Fruit fly (Drosophila melanogaster) whole organism, adult: ENCODE data around the gene CG31792.

Experiments
- CG11617 ChIP-seq: fragments of 200-800 bp; sonication (Bioruptor generic); optimal IDR thresholded peaks from 2 replicates; lab custom pipeline; 2017; ENCODE audit warnings: mild to moderate bottlenecking, missing biosample characterization, missing genetic modification reagents, missing genetic modification characterization
- CG12768 ChIP-seq: fragments of 200-800 bp; sonication (Bioruptor generic); optimal IDR thresholded peaks from 2 replicates; lab custom pipeline; 2017; ENCODE audit warnings: missing biosample characterization, missing genetic modification characterization, mild to moderate bottlenecking, moderate library complexity, missing genetic modification reagents
- CG33017 ChIP-seq: fragments of 200-800 bp; sonication (Bioruptor generic); optimal IDR thresholded peaks from 2 replicates; lab custom pipeline; 2018; ENCODE audit warnings: missing biosample characterization, mild to moderate bottlenecking, missing genetic modification characterization, moderate library complexity
- CG7101 ChIP-seq: fragments of 200-800 bp; sonication (Bioruptor generic); optimal IDR thresholded peaks from 2 replicates; lab custom pipeline; 2018; ENCODE audit warnings: missing biosample characterization, mild to moderate bottlenecking, missing genetic modification characterization, moderate library complexity
- Clk ChIP-seq: fragments of 200-800 bp; sonication (Bioruptor generic); optimal IDR thresholded peaks from 2 replicates; lab custom pipeline; 2017; ENCODE audit warnings: missing biosample characterization, missing genetic modification characterization
- Crg-1 ChIP-seq: fragments of 200-800 bp; sonication (Bioruptor generic); optimal IDR thresholded peaks from 2 replicates; lab custom pipeline; 2016; ENCODE audit warnings: missing biosample characterization, missing genetic modification characterization
- Hr96 ChIP-seq: fragments of 200-800 bp; sonication (Bioruptor generic); optimal IDR thresholded peaks from 2 replicates; lab custom pipeline; 2016; ENCODE audit warnings: missing biosample characterization, missing genetic modification characterization
- Mnt ChIP-seq: fragments of 200-800 bp; sonication (Bioruptor generic); optimal IDR thresholded peaks from 2 replicates; lab custom pipeline; 2016; ENCODE audit warnings: missing biosample characterization, mild to moderate bottlenecking, missing genetic modification characterization
- bab1 ChIP-seq: fragments of 200-800 bp; sonication (Bioruptor generic); optimal IDR thresholded peaks from 3 replicates; lab custom pipeline; 2019; ENCODE audit warnings: missing biosample characterization, mild to moderate bottlenecking, missing genetic modification characterization, moderate library complexity
- cic ChIP-seq: fragments of 200-800 bp; sonication (Bioruptor generic); optimal IDR thresholded peaks from 2 replicates; lab custom pipeline; 2017; ENCODE audit warnings: missing biosample characterization, mild to moderate bottlenecking, missing genetic modification characterization, moderate library complexity
- kay ChIP-seq: fragments of 200-800 bp; sonication (Bioruptor generic); peaks from one replicate; lab custom pipeline; 2016; ENCODE audit warnings: missing biosample characterization, missing genetic modification characterization, borderline replicate concordance
- ovo ChIP-seq: fragments of 200-800 bp; sonication (Bioruptor generic); optimal IDR thresholded peaks from 2 replicates; lab custom pipeline; 2016; ENCODE audit warnings: missing biosample characterization, missing genetic modification characterization
- pad ChIP-seq: fragments of 200-800 bp; sonication (Bioruptor generic); optimal IDR thresholded peaks from 3 replicates; lab custom pipeline; 2017; ENCODE audit warnings: missing biosample characterization, missing genetic modification characterization, mild to moderate bottlenecking, moderate library complexity, missing genetic modification reagents

dm6 chr2L:18984158-18984557, 13.1 kb upstream of the CG31792 start:
- TF ChIP-seq bab1 (GFP tag; lab: Kevin White, UChicago), result no peak
- TF ChIP-seq Crg-1, result no peak
- TF ChIP-seq CG33017 (tag; lab: Kevin White, UChicago), result peak; percentile 5
- no peak for TF ChIP-seq CG11617 (GFP tag; lab: Kevin White, UChicago)
- no peak for TF ChIP-seq kay (GFP tag; lab: Kevin White, UChicago)
- TF ChIP-seq cic, result peak; percentile 15
- no peak for TF ChIP-seq Mnt
- no peak for TF ChIP-seq ovo (GFP tag; lab: Kevin White, UChicago)
- TF ChIP-seq CG7101, result no peak
- TF ChIP-seq Hr96, result no peak
- TF ChIP-seq CG12768 (GFP tag; lab: Kevin White, UChicago), result no peak
- TF ChIP-seq pad (GFP tag; lab: Kevin White, UChicago), result no peak
- TF ChIP-seq Clk (GFP tag; lab: Kevin White, UChicago), result no peak
